Worm (Caenorhabditis elegans) whole organism, L1 larva: ENCODE measurements around the gene ZK1251.3.

Experiments used
- C04F5.9 ChIP-seq: sonication (generic microtip); optimal IDR thresholded peaks from 2 replicates; lab custom pipeline; 2016; ENCODE audit warnings: missing genetic modification characterization, missing compliant biosample characterization
- C16A3.4 ChIP-seq: fragments of 150-350 bp; optimal IDR thresholded peaks from 2 replicates; lab custom pipeline; 2014; ENCODE audit warnings: missing biosample characterization, missing genetic modification characterization
- C34B4.2 ChIP-seq: sonication (generic microtip); optimal IDR thresholded peaks from 2 replicates; lab custom pipeline; 2017; ENCODE audit warnings: mild to moderate bottlenecking, missing genetic modification characterization, missing compliant biosample characterization
- alr-1 ChIP-seq: fragments of 200-800 bp; sonication (Bioruptor generic); optimal IDR thresholded peaks from 2 replicates; lab custom pipeline; 2018; ENCODE audit warnings: borderline replicate concordance, mild to moderate bottlenecking, missing genetic modification characterization, missing compliant biosample characterization
- aly-2 ChIP-seq: fragments of 150-350 bp; optimal IDR thresholded peaks from 2 replicates; lab custom pipeline; 2014; ENCODE audit warnings: missing biosample characterization, missing genetic modification characterization
- blmp-1 ChIP-seq: fragments of 150-350 bp; optimal IDR thresholded peaks from 2 replicates; lab custom pipeline; 2014; ENCODE audit warnings: missing biosample characterization, missing genetic modification characterization
- ceh-82 ChIP-seq, 3 experiments: fragments of 150-350 bp in 1 of 3; sonication (generic microtip) in 2 of 3; optimal IDR thresholded peaks; 2 replicates each; lab custom pipeline; 2014 to 2017; ENCODE audit warnings: missing biosample characterization in 3 of 3, missing genetic modification characterization in 3 of 3
- ces-1 ChIP-seq: fragments of 150-350 bp; optimal IDR thresholded peaks from 2 replicates; lab custom pipeline; 2014; ENCODE audit warnings: missing biosample characterization, missing genetic modification reagents, missing genetic modification characterization
- dpl-1 ChIP-seq, 3 experiments: fragments of 150-350 bp in 2 of 3; sonication (generic microtip) in 1 of 3; optimal IDR thresholded peaks; 2 replicates each; lab custom pipeline; 2014 to 2017; ENCODE audit warnings: missing biosample characterization in 3 of 3, missing genetic modification characterization in 3 of 3, missing genetic modification reagents in 3 of 3
- dsc-1 ChIP-seq: sonication (generic microtip); optimal IDR thresholded peaks from 2 replicates; lab custom pipeline; 2016; ENCODE audit warnings: mild to moderate bottlenecking, missing genetic modification characterization, missing compliant biosample characterization
- efl-3 ChIP-seq: fragments of 200-800 bp; sonication (Bioruptor generic); optimal IDR thresholded peaks from 2 replicates; lab custom pipeline; 2018; ENCODE audit warnings: mild to moderate bottlenecking, missing genetic modification characterization, missing compliant biosample characterization
- egl-13 ChIP-seq: sonication (generic microtip); optimal IDR thresholded peaks from 2 replicates; lab custom pipeline; 2016; ENCODE audit warnings: missing genotype, missing genetic modification reagents, missing genetic modification characterization, missing compliant biosample characterization
- elt-2 ChIP-seq: sonication (generic microtip); optimal IDR thresholded peaks from 2 replicates; lab custom pipeline; 2016; ENCODE audit warnings: missing genetic modification characterization, mild to moderate bottlenecking, inconsistent platforms, missing compliant biosample characterization, missing genetic modification reagents
- elt-3 ChIP-seq, 6 experiments: fragments of 150-350 bp in 1 of 6; sonication (generic microtip); optimal IDR thresholded peaks; 2 replicates each; lab custom pipeline; 2017 to 2018; ENCODE audit warnings: missing biosample characterization in 6 of 6, missing genetic modification characterization in 6 of 6, inconsistent platforms in 1 of 6
- ets-5 ChIP-seq: fragments of 200-800 bp; sonication (Bioruptor generic); IDR thresholded peaks from 2 replicates; pipeline ENCODE4 v1.3.6; 2022; ENCODE audit warnings: missing genetic modification characterization, missing compliant biosample characterization
- fkh-10 ChIP-seq: sonication (generic microtip); optimal IDR thresholded peaks from 2 replicates; lab custom pipeline; 2017; ENCODE audit warnings: missing biosample characterization, missing genetic modification reagents, missing genetic modification characterization
- fkh-4 ChIP-seq: sonication (generic microtip); optimal IDR thresholded peaks from 2 replicates; lab custom pipeline; 2016; ENCODE audit warnings: missing compliant biosample characterization, missing genetic modification characterization, borderline replicate concordance
- fkh-8 ChIP-seq: sonication (generic microtip); optimal IDR thresholded peaks from 2 replicates; lab custom pipeline; 2016; ENCODE audit warnings: mild to moderate bottlenecking, missing genetic modification characterization, missing compliant biosample characterization
- fos-1 ChIP-seq: fragments of 150-350 bp; optimal IDR thresholded peaks from 2 replicates; lab custom pipeline; 2014; ENCODE audit warnings: missing biosample characterization, missing genetic modification characterization
- grh-1 ChIP-seq: fragments of 200-800 bp; sonication (Bioruptor generic); IDR thresholded peaks from 2 replicates; pipeline ENCODE4 v1.3.6; 2022; ENCODE audit warnings: missing genetic modification reagents, missing genetic modification characterization, missing compliant biosample characterization
- lin-14 ChIP-seq: fragments of 200-800 bp; sonication (Bioruptor generic); optimal IDR thresholded peaks from 2 replicates; lab custom pipeline; 2018; ENCODE audit warnings: mild to moderate bottlenecking, missing genetic modification characterization, moderate library complexity, missing compliant biosample characterization
- lin-35 ChIP-seq, 2 experiments: fragments of 150-350 bp; optimal IDR thresholded peaks; 2 replicates each; lab custom pipeline; 2014; ENCODE audit warnings: missing biosample characterization in 2 of 2, missing genetic modification characterization in 2 of 2, missing genetic modification reagents in 2 of 2
- lin-39 ChIP-seq: fragments of 150-350 bp; optimal IDR thresholded peaks from 2 replicates; lab custom pipeline; 2014; ENCODE audit warnings: missing biosample characterization, missing genetic modification reagents, missing genetic modification characterization
- lir-3 ChIP-seq: sonication (generic microtip); optimal IDR thresholded peaks from 2 replicates; lab custom pipeline; 2016; ENCODE audit warnings: mild to moderate bottlenecking, missing genetic modification characterization, moderate library complexity, missing compliant biosample characterization; ENCODE audit not compliant: poor library complexity
- lsy-2 ChIP-seq, 2 experiments: fragments of 150-350 bp; optimal IDR thresholded peaks; 2 replicates each; lab custom pipeline; 2014; ENCODE audit warnings: missing biosample characterization in 2 of 2, missing genetic modification characterization in 2 of 2
- mdl-1 ChIP-seq, 2 experiments: fragments of 150-350 bp; optimal IDR thresholded peaks; 2 replicates each; lab custom pipeline; 2014 to 2017; ENCODE audit warnings: missing biosample characterization in 2 of 2, missing genetic modification characterization in 2 of 2, inconsistent platforms in 1 of 2
- mef-2 ChIP-seq: fragments of 150-350 bp; optimal IDR thresholded peaks from 2 replicates; lab custom pipeline; 2014; ENCODE audit warnings: missing biosample characterization, missing genetic modification characterization
- mep-1 ChIP-seq: fragments of 150-350 bp; optimal IDR thresholded peaks from 2 replicates; lab custom pipeline; 2014; ENCODE audit warnings: missing biosample characterization, missing genetic modification characterization
- nhr-12 ChIP-seq: sonication (generic microtip); optimal IDR thresholded peaks from 2 replicates; lab custom pipeline; 2017; ENCODE audit warnings: missing biosample characterization, missing genetic modification characterization
- nhr-19 ChIP-seq: fragments of 200-800 bp; sonication (Bioruptor generic); conservative IDR thresholded peaks from 2 replicates; pipeline ENCODE4 v1.3.6; 2022; ENCODE audit warnings: missing genetic modification characterization, missing compliant biosample characterization
- nhr-20 ChIP-seq: sonication (generic microtip); optimal IDR thresholded peaks from 2 replicates; lab custom pipeline; 2016; ENCODE audit warnings: mild to moderate bottlenecking, missing genetic modification characterization, missing compliant biosample characterization
- nhr-237 ChIP-seq: fragments of 150-350 bp; optimal IDR thresholded peaks from 2 replicates; lab custom pipeline; 2014; ENCODE audit warnings: missing biosample characterization, missing genetic modification characterization
- nhr-47 ChIP-seq: sonication (generic microtip); optimal IDR thresholded peaks from 2 replicates; lab custom pipeline; 2016; ENCODE audit warnings: mild to moderate bottlenecking, missing genetic modification characterization, moderate library complexity, missing compliant biosample characterization
- nhr-71 ChIP-seq: sonication (generic microtip); optimal IDR thresholded peaks from 2 replicates; lab custom pipeline; 2016; ENCODE audit warnings: mild to moderate bottlenecking, missing genetic modification characterization, moderate library complexity, missing compliant biosample characterization
- nhr-76 ChIP-seq: sonication (generic microtip); optimal IDR thresholded peaks from 2 replicates; lab custom pipeline; 2017; ENCODE audit warnings: missing biosample characterization, missing genetic modification characterization
- nhr-85 ChIP-seq: sonication (generic microtip); peaks from one replicate; lab custom pipeline; 2016; ENCODE audit warnings: missing genetic modification characterization, inconsistent platforms, missing compliant biosample characterization
- nhr-90 ChIP-seq: sonication (generic microtip); optimal IDR thresholded peaks from 2 replicates; lab custom pipeline; 2016; ENCODE audit warnings: mild to moderate bottlenecking, missing genetic modification characterization, missing compliant biosample characterization; ENCODE audit not compliant: poor library complexity
- pag-3 ChIP-seq: sonication (generic microtip); optimal IDR thresholded peaks from 2 replicates; lab custom pipeline; 2017; ENCODE audit warnings: missing genetic modification characterization, mild to moderate bottlenecking, missing compliant biosample characterization, antibody characterized with exemption, borderline replicate concordance; ENCODE audit not compliant: insufficient read depth
- pax-3 ChIP-seq: fragments of 200-800 bp; sonication (Bioruptor generic); optimal IDR thresholded peaks from 2 replicates; lab custom pipeline; 2018; ENCODE audit warnings: mild to moderate bottlenecking, missing genetic modification characterization, moderate library complexity, missing compliant biosample characterization
- snu-23 ChIP-seq: sonication (generic microtip); optimal IDR thresholded peaks from 2 replicates; lab custom pipeline; 2016; ENCODE audit warnings: missing genetic modification characterization, missing compliant biosample characterization
- sox-4 ChIP-seq: sonication (generic microtip); optimal IDR thresholded peaks from 2 replicates; lab custom pipeline; 2016; ENCODE audit warnings: missing genetic modification characterization, missing compliant biosample characterization
- tbx-2 ChIP-seq: sonication (generic microtip); optimal IDR thresholded peaks from 2 replicates; lab custom pipeline; 2016; ENCODE audit warnings: missing genetic modification characterization, missing compliant biosample characterization
- unc-30 ChIP-seq: sonication (generic microtip); optimal IDR thresholded peaks from 2 replicates; lab custom pipeline; 2017; ENCODE audit warnings: missing biosample characterization, missing genetic modification characterization
- unc-86 ChIP-seq: sonication (generic microtip); optimal IDR thresholded peaks from 2 replicates; lab custom pipeline; 2016; ENCODE audit warnings: missing genetic modification characterization, missing compliant biosample characterization
- vab-15 ChIP-seq: sonication (generic microtip); optimal IDR thresholded peaks from 2 replicates; lab custom pipeline; 2017; ENCODE audit warnings: missing genotype, mild to moderate bottlenecking, missing genetic modification characterization, missing compliant biosample characterization
- xbp-1 ChIP-seq: sonication (generic microtip); optimal IDR thresholded peaks from 2 replicates; lab custom pipeline; 2016; ENCODE audit warnings: missing genetic modification characterization, missing compliant biosample characterization
- zip-4 ChIP-seq: fragments of 200-800 bp; sonication (Bioruptor generic); optimal IDR thresholded peaks from 2 replicates; lab custom pipeline; 2018; ENCODE audit warnings: mild to moderate bottlenecking, missing genetic modification characterization, moderate library complexity, missing compliant biosample characterization
- ztf-11 ChIP-seq, 2 experiments: sonication (generic microtip); optimal IDR thresholded peaks; 2 replicates each; lab custom pipeline; 2016 to 2017; ENCODE audit warnings: missing genetic modification characterization in 2 of 2, missing biosample characterization in 1 of 2, missing compliant biosample characterization in 1 of 2
- ztf-4 ChIP-seq: fragments of 150-350 bp; optimal IDR thresholded peaks from 2 replicates; lab custom pipeline; 2014; ENCODE audit warnings: missing biosample characterization, missing genetic modification characterization

The ZK1251.3 gene

DNA sequence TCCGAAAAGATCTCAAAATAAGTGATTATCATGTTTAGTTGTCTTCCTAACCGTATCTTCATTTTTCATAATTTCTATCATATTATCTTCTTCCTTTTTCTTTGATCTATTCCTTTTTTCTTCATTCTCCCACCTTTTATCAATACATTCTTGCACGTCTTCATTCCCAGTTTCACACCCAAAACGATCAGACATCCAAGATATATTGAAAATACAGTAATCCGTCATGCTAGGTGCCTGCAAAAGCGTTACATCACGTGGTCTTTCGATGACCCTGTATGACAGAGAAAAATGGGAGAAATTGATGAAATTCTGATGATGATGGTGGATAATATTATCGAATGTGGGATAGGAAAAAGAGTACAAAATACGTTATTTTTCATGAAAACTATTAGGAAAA is 11.0 kb upstream of the ZK1251.3 start:
- TF ChIP-seq sox-4 (no peak), lsy-2 (tag; optimal IDR thresholded peaks at IDR 0.05; lab: Kevin White, UChicago) (peak; percentile 69 to 82), C16A3.4 (tag; lab: Kevin White, UChicago) (peak; percentile 22), unc-30 (tag; lab: Kevin White, UChicago) (no peak), nhr-90 (peak; percentile 77), mep-1 (tag; lab: Kevin White, UChicago) (peak; percentile 43), lin-14 (GFP tag; lab: Kevin White, UChicago) (peak; percentile 73), fkh-10 (GFP tag; lab: Kevin White, UChicago) (no peak), fkh-4 (tag; lab: Kevin White, UChicago) (no peak), lin-39 (tag; lab: Kevin White, UChicago) (no peak), nhr-12 (tag; lab: Kevin White, UChicago) (no peak), xbp-1 (tag; lab: Kevin White, UChicago) (peak; percentile 3), C04F5.9 (tag; lab: Kevin White, UChicago) (no peak), fkh-8 (tag; lab: Kevin White, UChicago) (no peak), nhr-47 (tag; lab: Kevin White, UChicago) (peak; percentile 52), mef-2 (no peak), ztf-4 (peak; percentile 18), nhr-237 (tag; lab: Kevin White, UChicago) (no peak), tbx-2 (tag; lab: Kevin White, UChicago) (peak; percentile 35), nhr-85 (tag; lab: Kevin White, UChicago) (peak; percentile 96), grh-1 (GFP tag; lab: Robert Waterston, UW) (peak; percentile 38; the same call in 1 of the 2 replicates), ces-1 (GFP tag; lab: Kevin White, UChicago) (no peak), C34B4.2 (tag; lab: Kevin White, UChicago) (no peak), lin-35 (GFP tag; optimal IDR thresholded peaks at IDR 0.05; lab: Kevin White, UChicago) (peak in 1 of 2 experiments; percentile 63), efl-3 (peak; percentile 32), mdl-1 (tag; optimal IDR thresholded peaks at IDR 0.05; lab: Kevin White, UChicago) (peak in 1 of 2 experiments; percentile 41), nhr-19 (peak; percentile 21; the same call in 1 of the 2 replicates), nhr-71 (peak; percentile 83), zip-4 (GFP tag; lab: Kevin White, UChicago) (no peak), pag-3 (no peak), blmp-1 (tag; lab: Kevin White, UChicago) (peak; percentile 90), aly-2 (tag; lab: Kevin White, UChicago) (no peak), elt-2 (tag; lab: Kevin White, UChicago) (no peak), pax-3 (tag; lab: Kevin White, UChicago) (no peak), dpl-1 (GFP tag; optimal IDR thresholded peaks at IDR 0.05; lab: Kevin White, UChicago) (peak in 1 of 3 experiments; percentile 21), unc-86 (tag; lab: Kevin White, UChicago) (no peak), elt-3 (tag; optimal IDR thresholded peaks at IDR 0.05; lab: Kevin White, UChicago) (peak in 2 of 6 experiments; percentile 80), snu-23 (GFP tag; lab: Kevin White, UChicago) (peak; percentile 80), ets-5 (GFP tag; lab: Robert Waterston, UW) (no peak), nhr-20 (tag; lab: Kevin White, UChicago) (peak; percentile 95), lir-3 (tag; lab: Kevin White, UChicago) (no peak), ceh-82 (tag; optimal IDR thresholded peaks at IDR 0.05; lab: Kevin White, UChicago) (no peak)

DNA sequence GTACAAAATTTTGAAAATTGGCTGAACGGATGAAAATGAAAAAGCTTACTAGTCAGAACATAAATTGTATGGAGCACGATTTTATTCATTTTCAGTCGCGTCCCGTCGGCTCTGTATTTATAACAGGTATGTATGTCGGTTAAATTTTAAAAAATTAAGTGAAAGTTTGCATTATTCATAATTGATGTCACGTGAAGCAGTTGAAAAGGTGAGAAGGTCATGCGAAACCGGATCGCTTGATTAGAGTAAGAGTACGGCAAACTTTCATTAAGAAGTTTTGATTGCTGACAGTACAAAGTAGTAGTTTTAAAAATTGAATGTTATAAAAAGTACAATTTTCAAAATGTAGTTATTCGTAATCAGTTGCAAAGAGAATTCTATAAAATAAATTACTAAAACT is 10.3 kb upstream of the ZK1251.3 start:
- TF ChIP-seq dsc-1 (tag; lab: Kevin White, UChicago) (no peak), ztf-11 (tag; optimal IDR thresholded peaks at IDR 0.05; lab: Kevin White, UChicago) (no peak), blmp-1 (tag; lab: Kevin White, UChicago) (peak; percentile 30), vab-15 (tag; lab: Kevin White, UChicago) (no peak), nhr-85 (tag; lab: Kevin White, UChicago) (peak; percentile 59), fos-1 (tag; lab: Kevin White, UChicago) (no peak), egl-13 (no peak), pag-3 (no peak), alr-1 (tag; lab: Kevin White, UChicago) (no peak), nhr-76 (tag; lab: Kevin White, UChicago) (no peak)
